Worm (Caenorhabditis elegans): Measurements from ENCODE around the gene alkb-1.
"Not testable (repeated sequence)": the region's sequence is repeated elsewhere in the genome, so short reads cannot be mapped to it uniquely, and the experiment has no call there.

DNA sequence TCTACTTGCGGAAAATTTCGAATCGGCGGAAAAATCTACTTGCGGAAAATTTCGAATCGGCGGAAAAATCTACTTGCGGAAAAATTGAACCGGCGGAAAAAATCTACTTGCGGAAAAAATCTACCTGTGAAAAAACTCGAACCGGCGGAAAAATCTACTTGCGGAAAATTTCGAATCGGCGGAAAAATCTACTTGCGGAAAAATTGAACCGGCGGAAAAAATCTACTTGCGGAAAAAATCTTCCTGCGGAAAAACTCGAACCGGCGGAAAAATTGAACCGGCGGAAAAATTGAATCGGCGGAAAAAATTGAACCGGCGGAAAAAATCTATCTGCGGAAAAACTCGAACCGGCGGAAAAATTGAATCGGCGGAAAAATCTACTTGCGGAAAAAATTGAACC lies 45.6 kb downstream of the alkb-1 start:
- not testable (repeated sequence) for TF ChIP-seq flt-1 (GFP tag; IDR thresholded peaks at IDR 0.05); B0310.2 (tag; optimal IDR thresholded peaks at IDR 0.05); hmg-4 (GFP tag; optimal IDR thresholded peaks at IDR 0.05); ama-1 (optimal IDR thresholded peaks at IDR 0.05)
- peak; percentile 75 for TF ChIP-seq pes-1 (GFP tag; IDR thresholded peaks at IDR 0.05)

Data from whole organism, early embryonic.